Fruit fly (Drosophila melanogaster): ENCODE measurements around the gene Aduk.
A peak's percentile ranks its signal among the peaks of the same experiment; 100 is the strongest.

Gene Aduk

dm6 chr3R:9339176-9340075 lies 4.9 kb upstream of the Aduk start (continued):
- TF ChIP-seq sage (GFP tag; optimal IDR thresholded peaks at IDR 0.05) (no peak), Jra (GFP tag; optimal IDR thresholded peaks at IDR 0.05) (peak; percentile 57), Hr78 (GFP tag; optimal IDR thresholded peaks at IDR 0.05) (no peak), Dif (GFP tag; optimal IDR thresholded peaks at IDR 0.05; ENCODE audit: partially characterized antibody) (no peak), CG9705 (GFP tag; optimal IDR thresholded peaks at IDR 0.05) (no peak), rgr (GFP tag; optimal IDR thresholded peaks at IDR 0.05) (peak; percentile 51), Abd-B (GFP tag; optimal IDR thresholded peaks at IDR 0.05) (no peak), woc (GFP tag; optimal IDR thresholded peaks at IDR 0.05) (peak; percentile 63), Hr83 (GFP tag; optimal IDR thresholded peaks at IDR 0.05; ENCODE audit: poor library complexity, severe bottlenecking) (peak; percentile 13), GATAd (GFP tag; optimal IDR thresholded peaks at IDR 0.05) (no peak)

- TF ChIP-seq Sp1 (GFP tag; optimal IDR thresholded peaks at IDR 0.05) (no peak), Abd-B (GFP tag; optimal IDR thresholded peaks at IDR 0.05) (no peak), Hnf4 (GFP tag; optimal IDR thresholded peaks at IDR 0.05) (no peak), foxo (GFP tag; optimal IDR thresholded peaks at IDR 0.05) (no peak), Dfd (GFP tag; optimal IDR thresholded peaks at IDR 0.05) (no peak), psq (GFP tag; optimal IDR thresholded peaks at IDR 0.05) (peak; percentile 95), CG32264 (GFP tag; optimal IDR thresholded peaks at IDR 0.05) (no peak), Vsx2 (GFP tag; optimal IDR thresholded peaks at IDR 0.05; ENCODE audit: partially characterized antibody) (peak; percentile 60), ey (GFP tag; optimal IDR thresholded peaks at IDR 0.05) (no peak), N (GFP tag; optimal IDR thresholded peaks at IDR 0.05) (no peak), Hr78 (GFP tag; optimal IDR thresholded peaks at IDR 0.05) (no peak), jim (GFP tag; optimal IDR thresholded peaks at IDR 0.05) (no peak), HLH106 (tag; optimal IDR thresholded peaks at IDR 0.05) (no peak), Dif (GFP tag; optimal IDR thresholded peaks at IDR 0.05; ENCODE audit: partially characterized antibody) (peak; percentile 39), sage (GFP tag; optimal IDR thresholded peaks at IDR 0.05) (peak; percentile 62), Mio (GFP tag; optimal IDR thresholded peaks at IDR 0.05) (no peak), fru (GFP tag; optimal IDR thresholded peaks at IDR 0.05) (no peak), h (GFP tag; optimal IDR thresholded peaks at IDR 0.05) (no peak), tai (GFP tag; optimal IDR thresholded peaks at IDR 0.05) (no peak), Rel (GFP tag; optimal IDR thresholded peaks at IDR 0.05) (no peak), Rel (tag; optimal IDR thresholded peaks at IDR 0.05) (no peak), woc (GFP tag; optimal IDR thresholded peaks at IDR 0.05) (no peak), rgr (GFP tag; optimal IDR thresholded peaks at IDR 0.05) (no peak), dsf (GFP tag; optimal IDR thresholded peaks at IDR 0.05; ENCODE audit: borderline replicate concordance) (no peak), dl (GFP tag; optimal IDR thresholded peaks at IDR 0.05; ENCODE audit: insufficient read depth in 1 of 2, partially characterized antibody in 2 of 2) (no peak), usp (GFP tag; optimal IDR thresholded peaks at IDR 0.05) (no peak), sv (GFP tag; optimal IDR thresholded peaks at IDR 0.05) (no peak), Hr83 (GFP tag; optimal IDR thresholded peaks at IDR 0.05; ENCODE audit: poor library complexity, severe bottlenecking) (peak; percentile 72), OdsH (GFP tag; optimal IDR thresholded peaks at IDR 0.05) (no peak), GATAd (GFP tag; optimal IDR thresholded peaks at IDR 0.05) (no peak), Jra (GFP tag; optimal IDR thresholded peaks at IDR 0.05) (no peak), Myc (optimal IDR thresholded peaks at IDR 0.05) (no peak), br (GFP tag; optimal IDR thresholded peaks at IDR 0.05) (no peak)
These were observed 4.3 kb upstream of the Aduk start for dm6 chr3R:9338771-9339170.

- TF ChIP-seq Sp1 (GFP tag; optimal IDR thresholded peaks at IDR 0.05) (no peak), Rel (GFP tag; optimal IDR thresholded peaks at IDR 0.05) (no peak), Rel (tag; optimal IDR thresholded peaks at IDR 0.05) (peak; percentile 94), usp (GFP tag; optimal IDR thresholded peaks at IDR 0.05) (no peak)
These were observed 3.1 kb upstream of the Aduk start for dm6 chr3R:9337402-9338254.

All from whole organism, wandering third instar larva.